Fruit fly (Drosophila melanogaster) whole organism, prepupa: Measurements from ENCODE around the gene Hel89B.

ENCODE experiments used
- Blimp-1 ChIP-seq: fragments of 200-800 bp; sonication (Bioruptor generic); optimal IDR thresholded peaks from 3 replicates; lab custom pipeline; 2017; ENCODE audit warnings: missing biosample characterization, missing genetic modification characterization, mild to moderate bottlenecking, moderate library complexity, missing genetic modification reagents
- CG10631 ChIP-seq: fragments of 200-800 bp; sonication (Bioruptor generic); optimal IDR thresholded peaks from 2 replicates; lab custom pipeline; 2016; ENCODE audit warnings: missing biosample characterization, missing genetic modification characterization
- CG10669 ChIP-seq: fragments of 200-800 bp; sonication (Bioruptor generic); optimal IDR thresholded peaks from 3 replicates; lab custom pipeline; 2018; ENCODE audit warnings: missing biosample characterization, mild to moderate bottlenecking, missing genetic modification characterization, moderate library complexity
- CG11294 ChIP-seq: fragments of 200-800 bp; sonication (Bioruptor generic); IDR thresholded peaks from 2 replicates; pipeline ENCODE4 v1.3.6; 2022; ENCODE audit warnings: missing biosample characterization, missing genetic modification characterization
- CG11762 ChIP-seq: fragments of 200-800 bp; sonication (Bioruptor generic); optimal IDR thresholded peaks from 3 replicates; lab custom pipeline; 2016; ENCODE audit warnings: missing biosample characterization, missing genetic modification characterization; ENCODE audit not compliant: insufficient read depth
- CG15336 ChIP-seq: fragments of 200-800 bp; sonication (Bioruptor generic); IDR thresholded peaks from 2 replicates; pipeline ENCODE4 v1.3.6; 2022; ENCODE audit warnings: missing biosample characterization, missing genetic modification characterization
- CG1621 ChIP-seq: fragments of 200-800 bp; sonication (Bioruptor generic); optimal IDR thresholded peaks from 3 replicates; lab custom pipeline; 2018; ENCODE audit warnings: missing biosample characterization, mild to moderate bottlenecking, missing genetic modification characterization
- CG16779 ChIP-seq: fragments of 200-800 bp; sonication (Bioruptor generic); optimal IDR thresholded peaks from 3 replicates; lab custom pipeline; 2017; ENCODE audit warnings: missing biosample characterization, mild to moderate bottlenecking, missing genetic modification characterization
- CG31627 ChIP-seq: fragments of 200-800 bp; sonication (Bioruptor generic); optimal IDR thresholded peaks from 3 replicates; lab custom pipeline; 2016; ENCODE audit warnings: missing biosample characterization, missing genetic modification characterization
- CG32006 ChIP-seq: fragments of 200-800 bp; sonication (Bioruptor generic); optimal IDR thresholded peaks from 3 replicates; lab custom pipeline; 2017; ENCODE audit warnings: missing biosample characterization, mild to moderate bottlenecking, missing genetic modification characterization
- CG3919 ChIP-seq: fragments of 200-800 bp; sonication (Bioruptor generic); optimal IDR thresholded peaks from 3 replicates; lab custom pipeline; 2016; ENCODE audit warnings: missing biosample characterization, missing genetic modification characterization
- CG4318 ChIP-seq: fragments of 200-800 bp; sonication (Bioruptor generic); optimal IDR thresholded peaks from 3 replicates; lab custom pipeline; 2017; ENCODE audit warnings: missing biosample characterization, mild to moderate bottlenecking, missing genetic modification characterization
- CG6163 ChIP-seq: fragments of 200-800 bp; sonication (Bioruptor generic); IDR thresholded peaks from 3 replicates; pipeline ENCODE4 v1.3.6; 2022; ENCODE audit warnings: missing biosample characterization, missing genetic modification characterization
- CG6276 ChIP-seq: fragments of 200-800 bp; sonication (Bioruptor generic); optimal IDR thresholded peaks from 2 replicates; lab custom pipeline; 2017; ENCODE audit warnings: missing biosample characterization, mild to moderate bottlenecking, missing genetic modification characterization
- CG6808 ChIP-seq: fragments of 200-800 bp; sonication (Bioruptor generic); optimal IDR thresholded peaks from 3 replicates; lab custom pipeline; 2017; ENCODE audit warnings: missing biosample characterization, missing genetic modification characterization, mild to moderate bottlenecking, moderate library complexity, missing genetic modification reagents
- CG8119 ChIP-seq: fragments of 200-800 bp; sonication (Bioruptor generic); IDR thresholded peaks from 3 replicates; pipeline ENCODE4 v1.3.6; 2022; ENCODE audit warnings: missing biosample characterization, missing genetic modification characterization
- CG8319 ChIP-seq: fragments of 200-800 bp; sonication (Bioruptor generic); optimal IDR thresholded peaks from 3 replicates; lab custom pipeline; 2016; ENCODE audit warnings: missing biosample characterization, missing genetic modification characterization
- CG9139 ChIP-seq: fragments of 200-800 bp; sonication (Bioruptor generic); optimal IDR thresholded peaks from 3 replicates; lab custom pipeline; 2017; ENCODE audit warnings: missing biosample characterization, mild to moderate bottlenecking, missing genetic modification characterization
- Eip78C ChIP-seq: fragments of 200-800 bp; sonication (Bioruptor generic); peaks from one replicate; lab custom pipeline; 2016; ENCODE audit warnings: missing biosample characterization, missing genetic modification characterization
- Eip93F ChIP-seq: fragments of 200-800 bp; sonication (Bioruptor generic); optimal IDR thresholded peaks from 2 replicates; lab custom pipeline; 2016; ENCODE audit warnings: missing biosample characterization, mild to moderate bottlenecking, missing genetic modification characterization
- Ets96B ChIP-seq: fragments of 200-800 bp; optimal IDR thresholded peaks from 2 replicates; lab custom pipeline; 2019; ENCODE audit warnings: missing biosample characterization, mild to moderate bottlenecking, missing genetic modification characterization, moderate library complexity
- Hr39 ChIP-seq: fragments of 200-800 bp; sonication (Bioruptor generic); optimal IDR thresholded peaks from 2 replicates; lab custom pipeline; 2016; ENCODE audit warnings: missing biosample characterization, missing genetic modification characterization
- Hr4 ChIP-seq: fragments of 200-800 bp; sonication (Bioruptor generic); optimal IDR thresholded peaks from 3 replicates; lab custom pipeline; 2016; ENCODE audit warnings: missing biosample characterization, missing genetic modification characterization
- Lpt ChIP-seq: fragments of 200-800 bp; sonication (Bioruptor generic); optimal IDR thresholded peaks from 3 replicates; lab custom pipeline; 2016; ENCODE audit warnings: missing biosample characterization, missing genetic modification characterization
- Smox ChIP-seq: fragments of 200-800 bp; sonication (Bioruptor generic); optimal IDR thresholded peaks from 3 replicates; lab custom pipeline; 2016; ENCODE audit warnings: missing biosample characterization, missing genetic modification characterization
- Sox102F ChIP-seq: fragments of 200-800 bp; sonication (Bioruptor generic); optimal IDR thresholded peaks from 2 replicates; lab custom pipeline; 2016; ENCODE audit warnings: missing biosample characterization, mild to moderate bottlenecking, missing genetic modification characterization
- Sox14 ChIP-seq: fragments of 200-800 bp; sonication (Bioruptor generic); optimal IDR thresholded peaks from 3 replicates; lab custom pipeline; 2016; ENCODE audit warnings: missing biosample characterization, missing genetic modification characterization
- Sox15 ChIP-seq: fragments of 200-800 bp; sonication (Bioruptor generic); optimal IDR thresholded peaks from 3 replicates; lab custom pipeline; 2016; ENCODE audit warnings: missing biosample characterization, missing genetic modification characterization
- achi ChIP-seq: fragments of 200-800 bp; sonication (Bioruptor generic); optimal IDR thresholded peaks from 3 replicates; lab custom pipeline; 2016; ENCODE audit warnings: missing biosample characterization, missing genetic modification characterization
- cyc ChIP-seq: fragments of 200-800 bp; sonication (Bioruptor generic); optimal IDR thresholded peaks from 3 replicates; lab custom pipeline; 2016; ENCODE audit warnings: missing biosample characterization, missing genetic modification characterization
- dac ChIP-seq: fragments of 200-800 bp; sonication (Bioruptor generic); optimal IDR thresholded peaks from 2 replicates; lab custom pipeline; 2017; ENCODE audit warnings: missing biosample characterization, mild to moderate bottlenecking, missing genetic modification characterization
- dsx ChIP-seq: fragments of 200-800 bp; optimal IDR thresholded peaks from 3 replicates; lab custom pipeline; 2019; ENCODE audit warnings: missing biosample characterization, mild to moderate bottlenecking, missing genetic modification characterization, moderate library complexity; ENCODE audit not compliant: poor library complexity, severe bottlenecking
- eg ChIP-seq: fragments of 200-800 bp; sonication (Bioruptor generic); IDR thresholded peaks from 3 replicates; pipeline ENCODE4 v1.3.6; 2022; ENCODE audit warnings: missing biosample characterization, missing genetic modification characterization
- fkh ChIP-seq: fragments of 200-800 bp; sonication (Bioruptor generic); optimal IDR thresholded peaks from 3 replicates; lab custom pipeline; 2017; ENCODE audit warnings: missing biosample characterization, mild to moderate bottlenecking, missing genetic modification characterization, moderate library complexity
- lz ChIP-seq: fragments of 200-800 bp; sonication (Bioruptor generic); optimal IDR thresholded peaks from 3 replicates; lab custom pipeline; 2016; ENCODE audit warnings: missing biosample characterization, missing genetic modification characterization
- ss ChIP-seq, 2 experiments: fragments of 200-800 bp; sonication (Bioruptor generic); optimal IDR thresholded peaks; 2 replicates in 1 of 2; 3 replicates in 1 of 2; lab custom pipeline; 2017 to 2018; ENCODE audit warnings: mild to moderate bottlenecking in 2 of 2, missing biosample characterization in 2 of 2, missing genetic modification characterization in 2 of 2, moderate library complexity in 1 of 2
- svp ChIP-seq: fragments of 200-800 bp; sonication (Bioruptor generic); peaks from one replicate; lab custom pipeline; 2016; ENCODE audit warnings: missing biosample characterization, missing genetic modification characterization
- topi ChIP-seq: fragments of 200-800 bp; sonication (Bioruptor generic); optimal IDR thresholded peaks from 3 replicates; lab custom pipeline; 2016; ENCODE audit warnings: missing biosample characterization, missing genetic modification characterization
- vri ChIP-seq: fragments of 200-800 bp; sonication (Bioruptor generic); optimal IDR thresholded peaks from 3 replicates; lab custom pipeline; 2016; ENCODE audit warnings: missing biosample characterization, mild to moderate bottlenecking, missing genetic modification characterization

Hel89B gene

DNA sequence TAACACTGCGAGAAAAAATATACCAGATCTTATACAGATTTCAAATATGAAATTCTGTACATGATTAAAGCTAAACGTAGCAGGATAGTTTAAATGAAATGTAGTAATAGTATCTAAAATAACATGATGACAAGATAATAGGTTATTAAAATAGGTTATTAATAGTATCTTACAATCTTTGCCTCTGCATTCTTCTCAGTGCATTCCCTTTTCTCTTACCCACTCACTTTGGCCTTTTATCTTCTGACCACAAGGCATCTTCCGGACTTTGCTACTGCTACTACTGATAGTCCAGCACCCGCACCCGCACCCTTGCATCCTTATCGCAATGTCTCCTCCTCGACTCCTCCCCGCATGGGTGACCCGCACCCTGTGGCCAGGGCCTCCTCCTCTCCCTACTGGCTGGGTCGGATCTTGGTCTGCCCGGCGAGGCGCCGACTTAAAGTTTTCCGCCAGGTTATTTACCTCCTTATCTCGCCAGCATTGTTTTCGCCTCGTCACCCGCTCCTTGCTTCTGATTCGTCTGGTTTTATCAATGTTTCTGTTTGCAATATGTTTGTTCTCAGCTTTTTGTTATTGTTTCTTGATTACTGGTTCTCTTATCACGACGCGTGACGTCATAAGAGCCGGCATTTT, 11.5 kb downstream of the Hel89B start (continued):
- TF ChIP-seq vri (GFP tag; lab: Kevin White, UChicago), result peak; percentile 27
- peak; percentile 81 for TF ChIP-seq eg
- peak; percentile 75 for TF ChIP-seq CG3919 (GFP tag; lab: Kevin White, UChicago)
- peak; percentile 83 for TF ChIP-seq CG15336 (GFP tag; lab: Robert Waterston, UW)
- TF ChIP-seq CG10631, result peak; percentile 73
- TF ChIP-seq ss (GFP tag; optimal IDR thresholded peaks at IDR 0.05; lab: Kevin White, UChicago), result peak; percentile 84 to 88
- TF ChIP-seq CG31627 (GFP tag; lab: Kevin White, UChicago), result peak; percentile 71
- TF ChIP-seq dac (GFP tag; lab: Kevin White, UChicago), result peak; percentile 57
- peak; percentile 42; the same call in 1 of the 2 replicates for TF ChIP-seq CG11294 (GFP tag; lab: Robert Waterston, UW)
- TF ChIP-seq Ets96B (tag; lab: Kevin White, UChicago), result peak; percentile 86
- peak; percentile 54 for TF ChIP-seq cyc (GFP tag; lab: Kevin White, UChicago)
- peak; percentile 81 for TF ChIP-seq CG6808 (GFP tag; lab: Kevin White, UChicago)
- TF ChIP-seq CG16779 (tag; lab: Kevin White, UChicago), result peak; percentile 71
- peak; percentile 58 for TF ChIP-seq CG8319
- TF ChIP-seq CG1621 (tag; lab: Kevin White, UChicago), result peak; percentile 64
- peak; percentile 32 for TF ChIP-seq Blimp-1
- TF ChIP-seq CG6163 (GFP tag; lab: Robert Waterston, UW), result peak; percentile 78; the same call in 2 of the 3 replicates
- peak; percentile 54 for TF ChIP-seq CG4318
- TF ChIP-seq Sox15 (GFP tag; lab: Kevin White, UChicago), result peak; percentile 58
- TF ChIP-seq Sox102F (GFP tag; lab: Kevin White, UChicago), result peak; percentile 67
- TF ChIP-seq CG10669 (GFP tag; lab: Kevin White, UChicago), result peak; percentile 74
- TF ChIP-seq CG11762, result peak; percentile 77
- TF ChIP-seq CG6276, result peak; percentile 75
- peak; percentile 72 for TF ChIP-seq topi (GFP tag; lab: Kevin White, UChicago)
- TF ChIP-seq Sox14 (GFP tag; lab: Kevin White, UChicago), result peak; percentile 67
- peak; percentile 86 for TF ChIP-seq CG8119 (GFP tag; lab: Robert Waterston, UW)
- TF ChIP-seq Lpt, result peak; percentile 70
- TF ChIP-seq CG9139 (GFP tag; lab: Kevin White, UChicago), result peak; percentile 74
- peak; percentile 80 for TF ChIP-seq Smox (GFP tag; lab: Kevin White, UChicago)
- no peak for TF ChIP-seq Eip93F
- peak; percentile 98 for TF ChIP-seq svp
- TF ChIP-seq Hr39 (GFP tag; lab: Kevin White, UChicago), result peak; percentile 67
- TF ChIP-seq fkh, result peak; percentile 66
- peak; percentile 81 for TF ChIP-seq CG32006 (GFP tag; lab: Kevin White, UChicago)

DNA sequence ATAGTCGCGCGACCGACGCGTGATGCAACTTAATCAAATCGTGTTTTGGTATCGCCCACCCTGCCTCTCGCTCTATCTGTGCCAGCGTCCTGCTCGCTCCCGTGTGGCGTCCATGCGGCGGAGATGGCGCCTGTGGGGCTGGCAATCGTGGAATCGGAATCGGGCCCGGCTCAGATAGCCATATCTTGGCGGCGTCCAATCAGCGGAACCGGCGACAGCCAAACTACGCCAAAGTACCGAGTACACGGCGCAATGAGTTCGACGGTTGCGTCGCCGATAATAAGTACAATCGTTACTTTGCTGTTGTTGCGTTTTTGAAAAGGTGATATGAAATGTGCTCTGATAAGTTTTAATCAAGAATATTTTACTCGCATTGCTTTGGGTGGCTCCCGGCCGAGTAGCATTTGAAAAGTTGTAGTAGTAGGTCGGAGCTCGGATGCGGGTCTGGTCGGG, 12.7 kb downstream of the Hel89B start, which contains the start of gene srp:
TSS of gene srp (plus strand) at position 391 of the 453 bp plus-strand sequence.
- TF ChIP-seq vri (GFP tag; lab: Kevin White, UChicago), result peak; percentile 76
- TF ChIP-seq svp, result peak; percentile 83
- no peak for TF ChIP-seq achi (GFP tag; lab: Kevin White, UChicago)
- TF ChIP-seq Eip93F, result no peak

DNA sequence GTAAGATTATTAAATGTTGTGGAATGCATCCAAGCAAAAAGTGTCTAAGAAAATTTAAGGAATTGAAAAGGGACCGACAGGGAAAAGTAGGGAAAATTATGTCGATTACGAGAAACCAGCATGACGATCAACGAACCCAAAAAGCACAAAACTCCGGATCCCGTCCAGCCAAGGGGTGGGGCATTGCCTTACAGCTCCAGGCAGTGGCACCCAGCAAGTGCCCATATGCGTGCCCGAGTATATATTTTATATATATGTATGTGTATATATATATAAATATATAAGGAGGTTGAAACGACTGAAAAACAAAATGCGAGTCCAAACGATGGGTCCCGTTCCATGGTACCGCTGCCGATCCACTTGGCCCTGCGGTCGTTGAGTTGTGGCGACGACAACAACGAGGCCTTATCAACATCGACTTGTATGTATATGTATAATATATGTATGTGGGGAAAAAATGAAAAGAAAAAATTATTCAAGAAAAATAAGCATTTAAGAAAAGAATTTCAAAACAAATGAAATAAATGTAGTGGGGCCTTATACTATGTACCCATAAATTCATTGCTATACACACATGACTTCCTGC, 14.1 kb downstream of the Hel89B start:
- TF ChIP-seq CG15336 (GFP tag; lab: Robert Waterston, UW) (0 out of 2 replicates have a peak, but pooled peaks have one; percentile 21), CG16779 (tag; lab: Kevin White, UChicago) (peak; percentile 9), CG32006 (GFP tag; lab: Kevin White, UChicago) (peak; percentile 13), CG8119 (GFP tag; lab: Robert Waterston, UW) (0 out of 3 replicates have a peak, but pooled peaks have one; percentile 22), CG6808 (GFP tag; lab: Kevin White, UChicago) (peak; percentile 42), Ets96B (tag; lab: Kevin White, UChicago) (peak; percentile 7), lz (GFP tag; lab: Kevin White, UChicago) (no peak), dsx (GFP tag; lab: Kevin White, UChicago) (peak; percentile 13), Hr4 (GFP tag; lab: Kevin White, UChicago) (no peak), CG6276 (peak; percentile 59), CG6163 (GFP tag; lab: Robert Waterston, UW) (0 out of 3 replicates have a peak, but pooled peaks have one; percentile 51), ss (GFP tag; optimal IDR thresholded peaks at IDR 0.05; lab: Kevin White, UChicago) (peak; percentile 32 to 37), CG9139 (GFP tag; lab: Kevin White, UChicago) (peak; percentile 31), Blimp-1 (no peak), svp (peak; percentile 82), Eip78C (GFP tag; lab: Kevin White, UChicago) (peak; percentile 44), cyc (GFP tag; lab: Kevin White, UChicago) (no peak), eg (peak; percentile 38; the same call in 1 of the 3 replicates)
